Fruit fly (Drosophila melanogaster): ENCODE measurements around the gene Qsox3.
A peak's percentile ranks its signal among the peaks of the same experiment; 100 is the strongest.

Qsox3 gene

DNA sequence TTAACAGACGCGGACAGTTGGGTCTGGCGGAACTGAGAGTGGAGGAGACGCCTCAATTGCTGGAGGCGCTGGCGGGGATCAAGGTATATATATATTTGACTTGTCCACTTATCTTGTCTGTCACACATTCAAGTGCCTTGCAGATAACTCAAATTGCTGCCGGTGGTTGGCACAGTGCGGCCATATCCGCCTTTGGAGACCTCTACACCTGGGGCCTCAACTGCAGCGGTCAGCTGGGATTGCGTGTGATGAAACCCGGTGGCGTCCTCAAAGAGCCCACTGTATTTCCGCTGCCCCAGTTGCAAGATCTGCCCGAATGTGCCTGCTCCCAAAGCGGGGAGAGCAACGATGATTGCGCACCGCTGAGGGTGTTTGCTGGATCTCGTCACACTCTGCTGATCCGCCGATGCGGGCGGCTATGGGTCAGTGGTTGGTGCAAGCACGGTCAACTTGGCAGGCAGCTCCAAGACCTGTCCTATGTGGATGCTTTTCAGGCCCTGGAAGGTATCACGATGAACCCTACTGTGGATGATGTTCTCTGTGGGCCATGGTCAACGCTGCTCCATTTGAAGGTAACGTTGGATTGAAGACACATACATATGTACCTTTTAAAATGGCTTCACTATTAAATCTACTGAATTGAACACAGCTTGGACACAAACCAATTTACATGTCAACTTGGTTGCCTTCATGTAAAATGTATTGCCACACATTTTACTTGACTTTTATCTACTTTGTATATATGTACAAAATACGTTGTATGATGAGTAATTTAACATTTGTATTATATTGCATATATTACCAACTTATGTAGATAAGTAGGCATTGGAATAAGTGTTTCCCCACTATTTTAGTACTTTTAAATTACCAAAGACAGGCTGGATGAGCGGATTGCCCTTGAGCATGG is 22.7 kb upstream of the Qsox3 start, which contains the start of gene CG43844 (continued):
- TF ChIP-seq CG8478 (optimal IDR thresholded peaks at IDR 0.05): peak; percentile 69
- TF ChIP-seq emc (GFP tag; optimal IDR thresholded peaks at IDR 0.05): no peak
- TF ChIP-seq CG10431 (GFP tag; optimal IDR thresholded peaks at IDR 0.05): no peak
- no peak for TF ChIP-seq CG4328 (GFP tag; optimal IDR thresholded peaks at IDR 0.05)
- peak; percentile 53; the same call in 1 of the 2 replicates for TF ChIP-seq nerfin-2 (GFP tag; IDR thresholded peaks at IDR 0.05; ENCODE audit: partially characterized antibody)
- TF ChIP-seq CG3407 (GFP tag; optimal IDR thresholded peaks at IDR 0.05): no peak
- TF ChIP-seq cwo (GFP tag; optimal IDR thresholded peaks at IDR 0.05): no peak
- peak; percentile 13 for TF ChIP-seq nmo (GFP tag; optimal IDR thresholded peaks at IDR 0.05)
- TF ChIP-seq CG34376 (GFP tag; optimal IDR thresholded peaks at IDR 0.05): no peak
- no peak; the same call in 1 of the 2 replicates for TF ChIP-seq CG42726 (GFP tag; IDR thresholded peaks at IDR 0.05; ENCODE audit: partially characterized antibody)
- peak; percentile 71 for TF ChIP-seq CG13287 (GFP tag; IDR thresholded peaks at IDR 0.05; ENCODE audit: partially characterized antibody)
- peak; percentile 60 for TF ChIP-seq Ets65A (GFP tag)
- no peak for TF ChIP-seq CG34422 (GFP tag; IDR thresholded peaks at IDR 0.05)
- peak; percentile 64; the same call in 1 of the 3 replicates for TF ChIP-seq hb (GFP tag; IDR thresholded peaks at IDR 0.05; ENCODE audit: partially characterized antibody)
- TF ChIP-seq grau (tag; optimal IDR thresholded peaks at IDR 0.05): peak; percentile 50
- no peak for TF ChIP-seq CG18476 (GFP tag; optimal IDR thresholded peaks at IDR 0.05)
- TF ChIP-seq CG11504 (tag; optimal IDR thresholded peaks at IDR 0.05): peak; percentile 20
- peak; percentile 76 for TF ChIP-seq stwl (tag; optimal IDR thresholded peaks at IDR 0.05)
- peak; percentile 3 for TF ChIP-seq Ets97D (GFP tag; optimal IDR thresholded peaks at IDR 0.05)
- peak; percentile 80 for TF ChIP-seq CG2199 (GFP tag; IDR thresholded peaks at IDR 0.05)
- TF ChIP-seq sqz (GFP tag; optimal IDR thresholded peaks at IDR 0.05): no peak
- no peak for TF ChIP-seq CG6654 (GFP tag; optimal IDR thresholded peaks at IDR 0.05)
- TF ChIP-seq slou (GFP tag; optimal IDR thresholded peaks at IDR 0.05): no peak
- no peak for TF ChIP-seq CG12299 (tag; optimal IDR thresholded peaks at IDR 0.05)
- no peak for TF ChIP-seq Hsf (GFP tag; optimal IDR thresholded peaks at IDR 0.05)
- no peak for TF ChIP-seq zf30C (GFP tag; optimal IDR thresholded peaks at IDR 0.05)
- 0 out of 2 replicates have a peak, but pooled peaks have one; percentile 6 for TF ChIP-seq sisA (GFP tag; IDR thresholded peaks at IDR 0.05)
- TF ChIP-seq cas (GFP tag; IDR thresholded peaks at IDR 0.05): no peak
- TF ChIP-seq lab (GFP tag; optimal IDR thresholded peaks at IDR 0.05): peak; percentile 14
- TF ChIP-seq CG7357 (GFP tag; IDR thresholded peaks at IDR 0.05): no peak
- no peak for TF ChIP-seq Dbx (GFP tag; IDR thresholded peaks at IDR 0.05)
- TF ChIP-seq inv (GFP tag; IDR thresholded peaks at IDR 0.05; ENCODE audit: partially characterized antibody): peak; percentile 52; the same call in 1 of the 2 replicates
- TF ChIP-seq dmrt99B (tag; optimal IDR thresholded peaks at IDR 0.05): no peak
- TF ChIP-seq cg (GFP tag; optimal IDR thresholded peaks at IDR 0.05): peak; percentile 40
- no peak for TF ChIP-seq Hr39 (optimal IDR thresholded peaks at IDR 0.05)
- TF ChIP-seq Hmx (GFP tag; optimal IDR thresholded peaks at IDR 0.05): no peak
- TF ChIP-seq dimm (GFP tag; IDR thresholded peaks at IDR 0.05): no peak
- TF ChIP-seq CG32532 (GFP tag; IDR thresholded peaks at IDR 0.05): 0 out of 2 replicates have a peak, but pooled peaks have one; percentile 4
- peak; percentile 37 for TF ChIP-seq Hmr (GFP tag; optimal IDR thresholded peaks at IDR 0.05)
- TF ChIP-seq CG14860 (GFP tag; IDR thresholded peaks at IDR 0.05; ENCODE audit: partially characterized antibody): peak; percentile 34; the same call in 2 of the 3 replicates
- no peak for TF ChIP-seq CG4404 (GFP tag; IDR thresholded peaks at IDR 0.05)
- peak; percentile 24; the same call in 1 of the 2 replicates for TF ChIP-seq Rfx (GFP tag; IDR thresholded peaks at IDR 0.05)
- no peak for TF ChIP-seq Neu2 (GFP tag; optimal IDR thresholded peaks at IDR 0.05; ENCODE audit: borderline replicate concordance)
- no peak for TF ChIP-seq CrebB (tag; optimal IDR thresholded peaks at IDR 0.05)
- TF ChIP-seq CG4424 (GFP tag; optimal IDR thresholded peaks at IDR 0.05): no peak
- TF ChIP-seq CG6272 (GFP tag; IDR thresholded peaks at IDR 0.05): peak; percentile 20; the same call in 1 of the 2 replicates
- TF ChIP-seq trh (GFP tag; optimal IDR thresholded peaks at IDR 0.05): no peak
- TF ChIP-seq Optix (GFP tag; IDR thresholded peaks at IDR 0.05): no peak
- TF ChIP-seq CTCF (GFP tag; optimal IDR thresholded peaks at IDR 0.05): peak; percentile 84
